Worm (Caenorhabditis elegans) whole organism, midembryonic: ENCODE results near the gene Y105C5A.26.
"Not testable (repeated sequence)": the region's sequence is repeated elsewhere in the genome, so short reads cannot be mapped to it uniquely, and the experiment has no call there.

Experiments used
- T22C8.4 ChIP-seq: fragments of 200-800 bp; sonication (Bioruptor generic); IDR thresholded peaks from 2 replicates; pipeline ENCODE4 v1.3.6; 2022; ENCODE audit warnings: missing genetic modification characterization, missing compliant biosample characterization
- cog-1 ChIP-seq: sonication (generic microtip); optimal IDR thresholded peaks from 2 replicates; lab custom pipeline; 2016; ENCODE audit warnings: missing genetic modification characterization, missing compliant biosample characterization
- flt-1 ChIP-seq: fragments of 200-800 bp; sonication (Bioruptor generic); IDR thresholded peaks from 2 replicates; pipeline ENCODE4 v1.3.6; 2022; ENCODE audit warnings: missing genetic modification characterization, missing compliant biosample characterization
- klf-2 ChIP-seq: fragments of 200-800 bp; sonication (Bioruptor generic); conservative IDR thresholded peaks from 2 replicates; pipeline ENCODE4 v1.3.6; 2022; ENCODE audit warnings: missing genetic modification reagents, missing genetic modification characterization, missing compliant biosample characterization
- med-1 ChIP-seq: sonication (generic microtip); optimal IDR thresholded peaks from 2 replicates; lab custom pipeline; 2017; ENCODE audit warnings: missing genetic modification characterization, mild to moderate bottlenecking, missing compliant biosample characterization, antibody characterized with exemption, missing genetic modification reagents; ENCODE audit not compliant: insufficient read depth
- ref-1 ChIP-seq: fragments of 200-800 bp; sonication (Bioruptor generic); conservative IDR thresholded peaks from 2 replicates; pipeline ENCODE4 v1.3.6; 2022; ENCODE audit warnings: missing genetic modification reagents, missing genetic modification characterization, missing compliant biosample characterization
- tab-1 ChIP-seq: fragments of 200-800 bp; sonication (Bioruptor generic); IDR thresholded peaks from 2 replicates; pipeline ENCODE4 v1.3.6; 2022; ENCODE audit warnings: missing genetic modification characterization, missing compliant biosample characterization
- ztf-23 ChIP-seq: fragments of 200-800 bp; sonication (Bioruptor generic); IDR thresholded peaks from 2 replicates; pipeline ENCODE4 v1.3.6; 2022; ENCODE audit warnings: missing genetic modification reagents, missing genetic modification characterization, missing compliant biosample characterization
- ztf-29 ChIP-seq: fragments of 200-800 bp; sonication (Bioruptor generic); IDR thresholded peaks from 2 replicates; pipeline ENCODE4 v1.3.6; 2022; ENCODE audit warnings: missing genetic modification reagents, missing genetic modification characterization, missing compliant biosample characterization

The Y105C5A.26 gene

DNA sequence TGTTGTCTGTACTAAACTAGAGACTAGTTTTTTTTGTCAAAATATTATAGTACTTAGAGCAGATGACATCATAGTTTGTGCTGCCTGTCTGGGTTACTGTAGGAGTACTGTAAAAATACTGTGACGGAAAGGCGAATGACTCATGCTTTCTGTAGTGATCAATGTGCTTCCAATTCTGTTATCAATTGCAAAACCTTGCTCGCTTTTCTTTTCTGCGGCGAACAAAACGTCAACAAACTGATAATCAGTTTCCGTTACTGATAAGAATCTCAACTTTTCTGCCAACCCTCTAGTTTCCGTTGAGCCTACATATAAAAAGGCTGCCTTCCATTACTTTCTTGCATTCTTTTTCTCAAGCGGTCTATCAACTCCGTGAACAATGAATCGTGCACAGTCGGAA lies 40.5 kb downstream of the Y105C5A.26 start, which contains the start of gene Y105C5A.13:
TSS of gene Y105C5A.13 (plus strand) at position 380 of the 400 bp plus-strand sequence.
- TF ChIP-seq cog-1 (tag; lab: Kevin White, UChicago), result no peak
- TF ChIP-seq T22C8.4 (GFP tag; lab: Robert Waterston, UW), result no peak
- no peak for TF ChIP-seq tab-1 (GFP tag; lab: Robert Waterston, UW)
- no peak for TF ChIP-seq klf-2 (GFP tag; lab: Robert Waterston, UW)
- TF ChIP-seq ref-1 (GFP tag; lab: Robert Waterston, UW), result no peak
- no peak for TF ChIP-seq flt-1
- no peak for TF ChIP-seq ztf-29 (GFP tag; lab: Robert Waterston, UW)
- TF ChIP-seq med-1 (GFP tag; lab: Kevin White, UChicago), result no peak
- no peak for TF ChIP-seq ztf-23 (GFP tag; lab: Robert Waterston, UW)

DNA sequence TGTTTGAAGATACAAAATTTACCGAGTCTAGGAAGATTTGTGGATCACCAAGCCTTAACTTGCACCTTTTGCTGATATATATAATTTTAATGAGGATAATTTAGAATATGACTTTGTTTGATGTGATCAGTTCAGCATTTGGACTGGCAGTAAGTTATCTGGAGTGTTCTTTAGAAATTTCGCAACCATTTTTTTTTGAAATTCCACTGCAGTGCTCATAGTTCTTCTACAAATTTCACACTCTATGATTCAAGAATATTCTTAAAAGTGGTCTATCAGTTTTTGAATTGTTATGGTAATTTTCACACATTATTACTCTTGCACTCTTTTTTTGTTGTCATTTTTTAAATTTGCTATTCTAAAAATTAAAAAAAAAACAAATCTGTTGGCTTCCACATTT lies 42.1 kb downstream of the Y105C5A.26 start:
- TF ChIP-seq med-1 (GFP tag; lab: Kevin White, UChicago) (no peak), ztf-29 (GFP tag; lab: Robert Waterston, UW) (no peak), tab-1 (GFP tag; lab: Robert Waterston, UW) (no peak), ztf-23 (GFP tag; lab: Robert Waterston, UW) (no peak), klf-2 (GFP tag; lab: Robert Waterston, UW) (no peak), ref-1 (GFP tag; lab: Robert Waterston, UW) (no peak), T22C8.4 (GFP tag; lab: Robert Waterston, UW) (no peak), cog-1 (tag; lab: Kevin White, UChicago) (no peak), flt-1 (no peak)

DNA sequence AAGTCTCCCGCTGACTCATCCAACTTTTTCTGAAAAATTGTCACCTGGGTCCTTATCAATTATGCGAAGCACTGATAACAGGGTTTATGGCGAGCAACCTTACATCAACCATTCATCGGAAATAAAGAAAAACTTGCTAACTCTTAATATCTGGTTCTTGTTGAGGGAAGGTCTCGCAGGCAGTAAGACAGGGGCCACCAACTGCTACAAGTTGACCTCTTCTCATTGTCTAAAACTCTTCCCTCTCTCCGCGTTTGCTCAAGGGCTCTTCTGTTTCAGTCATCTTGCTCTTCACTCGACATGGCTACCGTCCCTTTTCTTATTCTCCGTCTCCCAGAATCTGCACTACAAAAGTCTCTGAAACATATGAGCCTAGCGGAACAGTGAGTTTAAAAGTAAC lies 45.9 kb downstream of the Y105C5A.26 start, which contains the start of gene Y105C5A.10:
TSS of gene Y105C5A.10 (plus strand) at position 301 of the 400 bp plus-strand sequence.
- TF ChIP-seq flt-1; tab-1 (GFP tag; lab: Robert Waterston, UW); T22C8.4 (GFP tag; lab: Robert Waterston, UW): not testable (repeated sequence)

DNA sequence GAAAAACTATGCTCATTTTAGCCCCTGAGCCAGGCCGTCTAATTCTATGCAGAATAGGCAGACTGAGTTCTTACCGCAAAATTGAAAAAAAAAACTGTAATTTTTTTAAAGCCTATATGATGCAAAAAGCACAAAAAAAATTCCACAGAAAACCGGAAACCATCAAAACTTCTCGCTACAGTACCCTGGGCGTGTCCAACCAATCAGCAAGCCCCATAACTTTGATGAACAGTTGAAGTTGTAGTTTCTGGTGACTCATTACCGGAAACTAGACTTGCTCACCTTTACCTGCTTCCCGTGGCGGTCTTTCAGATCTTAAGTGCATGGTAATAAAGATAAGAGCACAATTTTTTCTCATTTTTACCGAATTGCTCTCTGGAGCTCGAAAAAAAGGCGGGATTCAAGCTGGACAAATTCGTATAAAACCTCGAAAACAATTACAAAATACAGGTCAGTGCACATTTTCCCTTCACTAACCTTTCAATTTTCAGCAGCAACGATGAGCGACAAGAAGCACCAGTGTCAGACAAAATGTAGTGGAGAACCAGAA lies 47.0 kb downstream of the Y105C5A.26 start, which contains the start of gene Y105C5A.1274:
TSS of gene Y105C5A.1274 (plus strand) at position 500 of the 550 bp plus-strand sequence.
- TF ChIP-seq tab-1 (GFP tag; lab: Robert Waterston, UW); flt-1; ztf-23 (GFP tag; lab: Robert Waterston, UW): not testable (repeated sequence)
